Worm (Caenorhabditis elegans) whole organism, L3 larva: ENCODE data around the gene T28F3.11.

ENCODE experiments used
- R02D3.7 ChIP-seq: fragments of 150-350 bp; optimal IDR thresholded peaks from 2 replicates; lab custom pipeline; 2014; ENCODE audit warnings: missing biosample characterization, missing genetic modification characterization
- aly-2 ChIP-seq: fragments of 150-350 bp; optimal IDR thresholded peaks from 2 replicates; lab custom pipeline; 2014; ENCODE audit warnings: missing biosample characterization, missing genetic modification characterization
- ama-1 ChIP-seq: fragments of 150-350 bp; optimal IDR thresholded peaks from 2 replicates; lab custom pipeline; 2018
- ceh-16 ChIP-seq: sonication (generic microtip); optimal IDR thresholded peaks from 2 replicates; lab custom pipeline; 2017; ENCODE audit warnings: missing biosample characterization, missing genetic modification characterization
- ceh-28 ChIP-seq: fragments of 150-350 bp; optimal IDR thresholded peaks from 2 replicates; lab custom pipeline; 2014; ENCODE audit warnings: missing biosample characterization, missing genetic modification reagents, missing genetic modification characterization
- ceh-82 ChIP-seq: fragments of 150-350 bp; optimal IDR thresholded peaks from 2 replicates; lab custom pipeline; 2014; ENCODE audit warnings: missing biosample characterization, missing genetic modification characterization
- ceh-9 ChIP-seq: sonication (generic microtip); optimal IDR thresholded peaks from 2 replicates; lab custom pipeline; 2018; ENCODE audit warnings: missing biosample characterization, missing genetic modification characterization
- daf-12 ChIP-seq: fragments of 150-350 bp; optimal IDR thresholded peaks from 2 replicates; lab custom pipeline; 2014; ENCODE audit warnings: missing biosample characterization, missing genetic modification reagents, missing genetic modification characterization
- egl-27 ChIP-seq: sonication (generic microtip); optimal IDR thresholded peaks from 4 replicates; lab custom pipeline; 2017; ENCODE audit warnings: missing biosample characterization, missing genetic modification reagents, missing genetic modification characterization
- egl-5 ChIP-seq: fragments of 150-350 bp; optimal IDR thresholded peaks from 2 replicates; lab custom pipeline; 2017; ENCODE audit warnings: missing biosample characterization, missing genetic modification reagents, missing genetic modification characterization, inconsistent platforms
- elt-2 ChIP-seq: sonication (generic microtip); optimal IDR thresholded peaks from 2 replicates; lab custom pipeline; 2016; ENCODE audit warnings: missing genetic modification reagents, mild to moderate bottlenecking, missing genetic modification characterization, missing compliant biosample characterization
- eor-1 ChIP-seq, 2 experiments: fragments of 150-350 bp; optimal IDR thresholded peaks; 2 replicates each; lab custom pipeline; 2014 to 2018; ENCODE audit warnings: missing biosample characterization in 2 of 2, missing genetic modification characterization in 2 of 2
- fkh-2 ChIP-seq: fragments of 150-350 bp; optimal IDR thresholded peaks from 2 replicates; lab custom pipeline; 2014; ENCODE audit warnings: missing biosample characterization, missing genetic modification reagents, missing genetic modification characterization
- fos-1 ChIP-seq: fragments of 150-350 bp; optimal IDR thresholded peaks from 2 replicates; lab custom pipeline; 2014; ENCODE audit warnings: missing biosample characterization, missing genetic modification characterization
- hmg-11 ChIP-seq: sonication (generic microtip); optimal IDR thresholded peaks from 2 replicates; lab custom pipeline; 2016; ENCODE audit warnings: missing genetic modification characterization, missing compliant biosample characterization
- jun-1 ChIP-seq: fragments of 150-350 bp; optimal IDR thresholded peaks from 2 replicates; lab custom pipeline; 2014; ENCODE audit warnings: missing biosample characterization, missing genetic modification reagents, missing genetic modification characterization
- lin-15B ChIP-seq: fragments of 150-350 bp; optimal IDR thresholded peaks from 2 replicates; lab custom pipeline; 2014; ENCODE audit warnings: missing biosample characterization, missing genetic modification characterization
- lin-39 ChIP-seq: fragments of 150-350 bp; optimal IDR thresholded peaks from 2 replicates; lab custom pipeline; 2018; ENCODE audit warnings: missing biosample characterization, missing genetic modification reagents, missing genetic modification characterization
- lsy-12 ChIP-seq: sonication (generic microtip); optimal IDR thresholded peaks from 2 replicates; lab custom pipeline; 2016; ENCODE audit warnings: mild to moderate bottlenecking, missing genetic modification characterization, missing compliant biosample characterization
- mdl-1 ChIP-seq: fragments of 150-350 bp; optimal IDR thresholded peaks from 2 replicates; lab custom pipeline; 2014; ENCODE audit warnings: missing biosample characterization, missing genetic modification characterization
- mml-1 ChIP-seq: fragments of 150-350 bp; sonication (generic microtip); optimal IDR thresholded peaks from 3 replicates; lab custom pipeline; 2014; ENCODE audit warnings: missing biosample characterization, missing genetic modification characterization
- nfya-1 ChIP-seq: sonication (generic microtip); optimal IDR thresholded peaks from 2 replicates; lab custom pipeline; 2017; ENCODE audit warnings: missing genetic modification characterization, mild to moderate bottlenecking, missing compliant biosample characterization, antibody characterized with exemption, moderate library complexity; ENCODE audit not compliant: insufficient read depth
- nhr-11 ChIP-seq: fragments of 150-350 bp; optimal IDR thresholded peaks from 2 replicates; lab custom pipeline; 2014; ENCODE audit warnings: missing biosample characterization, missing genetic modification characterization
- nhr-12 ChIP-seq: fragments of 150-350 bp; optimal IDR thresholded peaks from 2 replicates; lab custom pipeline; 2014; ENCODE audit warnings: missing biosample characterization, missing genetic modification characterization
- nhr-23 ChIP-seq: fragments of 150-350 bp; optimal IDR thresholded peaks from 2 replicates; lab custom pipeline; 2014; ENCODE audit warnings: missing biosample characterization, missing genetic modification reagents, missing genetic modification characterization
- nhr-237 ChIP-seq: fragments of 150-350 bp; optimal IDR thresholded peaks from 2 replicates; lab custom pipeline; 2014; ENCODE audit warnings: missing biosample characterization, missing genetic modification characterization
- nhr-25 ChIP-seq: sonication (generic microtip); optimal IDR thresholded peaks from 2 replicates; lab custom pipeline; 2017; ENCODE audit warnings: missing biosample characterization, missing genetic modification characterization
- nhr-28 ChIP-seq: fragments of 150-350 bp; optimal IDR thresholded peaks from 2 replicates; lab custom pipeline; 2014; ENCODE audit warnings: missing biosample characterization, missing genetic modification characterization
- nhr-43 ChIP-seq: sonication (generic microtip); optimal IDR thresholded peaks from 2 replicates; lab custom pipeline; 2016; ENCODE audit warnings: mild to moderate bottlenecking, missing genetic modification characterization, missing compliant biosample characterization; ENCODE audit not compliant: poor library complexity, severe bottlenecking
- nhr-77 ChIP-seq: fragments of 150-350 bp; optimal IDR thresholded peaks from 2 replicates; lab custom pipeline; 2014; ENCODE audit warnings: missing biosample characterization, missing genetic modification characterization
- pha-4 ChIP-seq: fragments of 150-350 bp; optimal IDR thresholded peaks from 2 replicates; lab custom pipeline; 2014; ENCODE audit warnings: missing biosample characterization, missing genetic modification reagents, missing genetic modification characterization
- pqm-1 ChIP-seq: fragments of 150-350 bp; optimal IDR thresholded peaks from 2 replicates; lab custom pipeline; 2017; ENCODE audit warnings: missing biosample characterization, missing genetic modification characterization, inconsistent platforms
- sea-2 ChIP-seq: fragments of 150-350 bp; sonication (generic microtip); optimal IDR thresholded peaks from 4 replicates; lab custom pipeline; 2014; ENCODE audit warnings: missing biosample characterization, missing genetic modification reagents, missing genetic modification characterization
- skn-1 ChIP-seq: fragments of 150-350 bp; optimal IDR thresholded peaks from 2 replicates; lab custom pipeline; 2014; ENCODE audit warnings: missing biosample characterization, missing genetic modification characterization
- snpc-4 ChIP-seq: fragments of 150-350 bp; optimal IDR thresholded peaks from 2 replicates; lab custom pipeline; 2014; ENCODE audit warnings: missing biosample characterization, missing genetic modification characterization
- tbx-2 ChIP-seq: sonication (generic microtip); optimal IDR thresholded peaks from 2 replicates; lab custom pipeline; 2016; ENCODE audit warnings: mild to moderate bottlenecking, missing genetic modification characterization, missing compliant biosample characterization
- unc-39 ChIP-seq: sonication (generic microtip); optimal IDR thresholded peaks from 4 replicates; lab custom pipeline; 2017; ENCODE audit warnings: missing biosample characterization, missing genetic modification characterization
- unc-62 ChIP-seq: fragments of 150-350 bp; sonication (generic microtip); optimal IDR thresholded peaks from 4 replicates; lab custom pipeline; 2014; ENCODE audit warnings: missing biosample characterization, missing genetic modification reagents, missing genetic modification characterization
- ztf-11 ChIP-seq: fragments of 150-350 bp; optimal IDR thresholded peaks from 2 replicates; lab custom pipeline; 2014; ENCODE audit warnings: missing biosample characterization, missing genetic modification characterization
- ztf-4 ChIP-seq: fragments of 150-350 bp; optimal IDR thresholded peaks from 2 replicates; lab custom pipeline; 2014; ENCODE audit warnings: missing biosample characterization, missing genetic modification characterization

Gene T28F3.11

ce11 chrIV:17268628-17269027 is 22.9 kb downstream of the T28F3.11 start:
- TF ChIP-seq eor-1 (tag; optimal IDR thresholded peaks at IDR 0.05; lab: Kevin White, UChicago) (no peak), nhr-43 (tag; lab: Kevin White, UChicago) (no peak), elt-2 (tag; lab: Kevin White, UChicago) (peak; percentile 15), mdl-1 (tag; lab: Kevin White, UChicago) (no peak), nfya-1 (peak; percentile 66), unc-39 (tag; lab: Kevin White, UChicago) (no peak), mml-1 (no peak), ceh-9 (tag; lab: Kevin White, UChicago) (no peak), tbx-2 (tag; lab: Kevin White, UChicago) (no peak), sea-2 (GFP tag; lab: Kevin White, UChicago) (no peak), ztf-4 (no peak), ztf-11 (no peak), lin-15B (tag; lab: Kevin White, UChicago) (peak; percentile 5), fkh-2 (tag; lab: Kevin White, UChicago) (no peak), lin-39 (tag; lab: Kevin White, UChicago) (peak; percentile 67), fos-1 (no peak), hmg-11 (tag; lab: Kevin White, UChicago) (peak; percentile 90), pqm-1 (tag; lab: Kevin White, UChicago) (peak; percentile 4), nhr-28 (tag; lab: Kevin White, UChicago) (no peak), skn-1 (tag; lab: Kevin White, UChicago) (no peak), egl-5 (tag; lab: Kevin White, UChicago) (peak; percentile 93), snpc-4 (tag; lab: Kevin White, UChicago) (peak; percentile 28), jun-1 (no peak), nhr-12 (tag; lab: Kevin White, UChicago) (no peak), nhr-25 (tag; lab: Kevin White, UChicago) (no peak), aly-2 (no peak), ceh-82 (no peak), nhr-23 (peak; percentile 42), nhr-11 (tag; lab: Kevin White, UChicago) (no peak), nhr-77 (tag; lab: Kevin White, UChicago) (no peak), pha-4 (tag; lab: Kevin White, UChicago) (peak; percentile 28), lsy-12 (no peak), ama-1 (lab: Kevin White, UChicago) (no peak), egl-27 (tag; lab: Kevin White, UChicago) (no peak), nhr-237 (tag; lab: Kevin White, UChicago) (no peak)

- no peak for TF ChIP-seq ceh-28
- TF ChIP-seq nhr-11 (tag; lab: Kevin White, UChicago), result no peak
- TF ChIP-seq fkh-2 (tag; lab: Kevin White, UChicago), result no peak
- TF ChIP-seq ceh-9 (tag; lab: Kevin White, UChicago), result no peak
- TF ChIP-seq snpc-4 (tag; lab: Kevin White, UChicago), result no peak
- peak; percentile 45 for TF ChIP-seq skn-1 (tag; lab: Kevin White, UChicago)
- no peak for TF ChIP-seq R02D3.7 (tag; lab: Kevin White, UChicago)
- no peak for TF ChIP-seq ztf-4
Observed at ce11 chrIV:17268069-17268468, 23.4 kb downstream of the T28F3.11 start.

- no peak for TF ChIP-seq ceh-28
- TF ChIP-seq ztf-11, result no peak
- peak; percentile 77 for TF ChIP-seq lin-39 (tag; lab: Kevin White, UChicago)
Observed at ce11 chrIV:17267304-17267891, 24.1 kb downstream of the T28F3.11 start.

- no peak for TF ChIP-seq snpc-4 (tag; lab: Kevin White, UChicago)
- TF ChIP-seq nhr-11 (tag; lab: Kevin White, UChicago), result no peak
- TF ChIP-seq ztf-11, result no peak
- no peak for TF ChIP-seq ceh-9 (tag; lab: Kevin White, UChicago)
- TF ChIP-seq unc-62 (GFP tag; lab: Kevin White, UChicago), result no peak
- no peak for TF ChIP-seq ceh-82
- no peak for TF ChIP-seq fos-1
- TF ChIP-seq skn-1 (tag; lab: Kevin White, UChicago), result no peak
- no peak for TF ChIP-seq ama-1 (lab: Kevin White, UChicago)
- no peak for TF ChIP-seq aly-2
- no peak for TF ChIP-seq daf-12 (tag; lab: Kevin White, UChicago)
- TF ChIP-seq nhr-237 (tag; lab: Kevin White, UChicago), result no peak
- TF ChIP-seq nhr-28 (tag; lab: Kevin White, UChicago), result no peak
- TF ChIP-seq ceh-28, result no peak
- TF ChIP-seq R02D3.7 (tag; lab: Kevin White, UChicago), result no peak
- TF ChIP-seq ceh-16 (tag; lab: Kevin White, UChicago), result no peak
Observed at ce11 chrIV:17265716-17266115, 25.8 kb downstream of the T28F3.11 start.
